Worm (Caenorhabditis elegans) whole organism, early embryonic: ENCODE measurements around the gene T05C7.4.

ENCODE experiments used
- B0310.2 ChIP-seq: sonication (generic microtip); optimal IDR thresholded peaks from 2 replicates; lab custom pipeline; 2016; ENCODE audit warnings: mild to moderate bottlenecking, missing genetic modification characterization, missing compliant biosample characterization
- F13C5.2 ChIP-seq: sonication (generic microtip); optimal IDR thresholded peaks from 2 replicates; lab custom pipeline; 2017; ENCODE audit warnings: mild to moderate bottlenecking, missing genetic modification characterization, inconsistent platforms, missing compliant biosample characterization
- aly-1 ChIP-seq: sonication (generic microtip); optimal IDR thresholded peaks from 2 replicates; lab custom pipeline; 2016; ENCODE audit warnings: missing genetic modification characterization, missing compliant biosample characterization
- ama-1 ChIP-seq: fragments of 150-350 bp; optimal IDR thresholded peaks from 2 replicates; lab custom pipeline; 2014
- ceh-13 ChIP-seq: fragments of 200-800 bp; sonication (Bioruptor generic); optimal IDR thresholded peaks from 2 replicates; lab custom pipeline; 2018; ENCODE audit warnings: mild to moderate bottlenecking, missing genetic modification characterization, missing compliant biosample characterization
- ceh-36 ChIP-seq: sonication (generic microtip); optimal IDR thresholded peaks from 2 replicates; lab custom pipeline; 2016; ENCODE audit warnings: missing genetic modification characterization, inconsistent platforms, missing compliant biosample characterization
- ets-7 ChIP-seq: sonication (generic microtip); optimal IDR thresholded peaks from 2 replicates; lab custom pipeline; 2016; ENCODE audit warnings: missing genotype, missing genetic modification characterization, missing compliant biosample characterization
- flt-1 ChIP-seq: fragments of 200-800 bp; sonication (Bioruptor generic); IDR thresholded peaks from 2 replicates; pipeline ENCODE4 v1.3.6; 2022; ENCODE audit warnings: missing genetic modification characterization, missing compliant biosample characterization
- hmbx-1 ChIP-seq: sonication (generic microtip); optimal IDR thresholded peaks from 2 replicates; lab custom pipeline; 2016; ENCODE audit warnings: mild to moderate bottlenecking, missing genetic modification characterization, missing compliant biosample characterization
- hmg-4 ChIP-seq: fragments of 200-800 bp; sonication (Bioruptor generic); optimal IDR thresholded peaks from 2 replicates; lab custom pipeline; 2018; ENCODE audit warnings: mild to moderate bottlenecking, missing genetic modification characterization, missing compliant biosample characterization
- hnd-1 ChIP-seq: sonication (generic microtip); optimal IDR thresholded peaks from 2 replicates; lab custom pipeline; 2016; ENCODE audit warnings: missing genetic modification characterization, missing compliant biosample characterization
- pes-1 ChIP-seq: fragments of 200-800 bp; sonication (Bioruptor generic); IDR thresholded peaks from 2 replicates; pipeline ENCODE4 v1.3.6; 2022; ENCODE audit warnings: missing genetic modification reagents, missing genetic modification characterization, missing compliant biosample characterization
- scrt-1 ChIP-seq: fragments of 200-800 bp; sonication (Bioruptor generic); IDR thresholded peaks from 2 replicates; pipeline ENCODE4 v1.3.6; 2022; ENCODE audit warnings: missing genetic modification characterization, missing compliant biosample characterization
- sea-1 ChIP-seq: fragments of 200-800 bp; sonication (Bioruptor generic); conservative IDR thresholded peaks from 2 replicates; pipeline ENCODE4 v1.3.6; 2022; ENCODE audit warnings: missing genetic modification characterization, missing compliant biosample characterization
- tbx-11 ChIP-seq: fragments of 200-800 bp; sonication (Bioruptor generic); IDR thresholded peaks from 2 replicates; pipeline ENCODE4 v1.3.6; 2022; ENCODE audit warnings: missing genetic modification characterization, missing compliant biosample characterization
- tbx-37 ChIP-seq: fragments of 200-800 bp; sonication (Bioruptor generic); conservative IDR thresholded peaks from 2 replicates; pipeline ENCODE4 v1.3.6; 2022; ENCODE audit warnings: missing genetic modification reagents, missing genetic modification characterization, missing compliant biosample characterization
- tra-4 ChIP-seq: sonication (generic microtip); optimal IDR thresholded peaks from 2 replicates; lab custom pipeline; 2017; ENCODE audit warnings: missing genetic modification characterization, missing compliant biosample characterization

The T05C7.4 gene

DNA sequence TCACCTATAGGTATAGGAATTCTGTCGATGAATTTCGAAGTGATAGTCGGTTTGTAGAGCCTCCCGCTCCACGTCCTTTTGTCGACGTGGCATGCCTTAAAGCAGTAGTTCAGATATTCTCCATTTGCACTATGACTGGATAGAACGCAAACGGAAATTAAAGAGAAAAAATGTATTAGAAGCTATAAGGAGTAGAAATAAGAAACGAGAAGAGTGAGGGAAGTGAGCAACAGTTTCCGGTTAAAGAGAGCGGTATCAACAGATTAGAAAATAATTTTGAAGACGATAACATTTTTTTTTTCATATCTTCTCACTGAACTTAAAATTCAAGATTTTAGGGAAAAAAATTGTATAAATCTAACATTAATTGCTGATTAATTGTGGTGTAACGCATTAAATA lies at the start of gene T05C7.4:
T05C7.4 (minus strand) TSS at position 101 of the 400 bp plus-strand sequence.
- no peak for TF ChIP-seq scrt-1 (GFP tag; lab: Robert Waterston, UW)
- TF ChIP-seq ceh-36 = no peak
- TF ChIP-seq tra-4 = no peak
- TF ChIP-seq B0310.2 (tag; lab: Kevin White, UChicago) = no peak
- no peak for TF ChIP-seq aly-1 (tag; lab: Kevin White, UChicago)
- no peak for TF ChIP-seq hmg-4 (GFP tag; lab: Kevin White, UChicago)
- TF ChIP-seq sea-1 = no peak

DNA sequence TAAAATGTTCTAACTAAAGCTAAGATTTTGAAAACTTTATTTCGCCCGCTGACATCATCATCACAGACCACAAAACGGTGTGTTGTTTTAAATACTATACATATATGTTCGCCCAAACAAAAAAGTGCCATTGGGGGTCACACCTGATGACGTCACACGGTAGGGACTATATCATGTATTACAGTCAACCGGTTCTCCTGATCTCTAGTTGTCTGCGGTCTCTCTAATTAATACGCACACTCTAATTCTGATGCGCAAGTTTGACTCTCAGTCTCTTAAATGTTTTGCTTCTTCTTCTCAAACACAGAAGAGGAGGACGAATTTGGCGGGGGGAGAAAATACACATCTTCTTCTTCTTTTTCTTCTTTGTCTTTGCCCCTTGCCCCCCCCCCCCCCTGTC lies 49.4 kb upstream of the T05C7.4 start:
- no peak for TF ChIP-seq flt-1 (GFP tag; lab: Robert Waterston, UW)
- TF ChIP-seq B0310.2 (tag; lab: Kevin White, UChicago) = no peak
- TF ChIP-seq ceh-13 (GFP tag; lab: Kevin White, UChicago) = no peak
- no peak for TF ChIP-seq tbx-11 (GFP tag; lab: Robert Waterston, UW)
- no peak for TF ChIP-seq tbx-37
- no peak for TF ChIP-seq hmbx-1 (tag; lab: Kevin White, UChicago)
- TF ChIP-seq pes-1 (GFP tag; lab: Robert Waterston, UW) = no peak
- TF ChIP-seq aly-1 (tag; lab: Kevin White, UChicago) = no peak
- no peak for TF ChIP-seq ceh-36
- no peak for TF ChIP-seq F13C5.2 (tag; lab: Kevin White, UChicago)
- TF ChIP-seq ets-7 (tag; lab: Kevin White, UChicago) = no peak
- no peak for TF ChIP-seq ama-1 (lab: Kevin White, UChicago)

DNA sequence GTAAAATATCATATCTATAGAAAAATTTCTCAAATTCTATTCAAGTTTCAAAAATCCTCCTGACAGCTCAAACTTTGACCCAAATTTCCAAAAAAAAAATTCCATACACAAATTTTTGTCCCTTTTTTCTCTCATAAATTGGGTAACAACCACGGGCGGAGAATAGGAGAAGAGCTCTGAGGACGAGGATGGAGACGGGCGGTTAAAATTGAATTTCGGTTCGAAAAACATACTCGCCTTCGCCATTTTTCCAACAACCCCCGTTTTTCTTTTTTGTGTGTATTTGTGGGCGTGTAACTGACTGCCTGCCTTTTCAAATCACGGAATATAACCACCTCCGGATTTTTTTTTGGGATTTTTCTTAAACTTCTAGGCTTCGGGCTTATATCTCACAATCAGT lies 44.2 kb upstream of the T05C7.4 start:
- TF ChIP-seq hmbx-1 (tag; lab: Kevin White, UChicago) (no peak), B0310.2 (tag; lab: Kevin White, UChicago) (no peak), ama-1 (lab: Kevin White, UChicago) (no peak), pes-1 (GFP tag; lab: Robert Waterston, UW) (no peak), aly-1 (tag; lab: Kevin White, UChicago) (no peak), hmg-4 (GFP tag; lab: Kevin White, UChicago) (no peak)

DNA sequence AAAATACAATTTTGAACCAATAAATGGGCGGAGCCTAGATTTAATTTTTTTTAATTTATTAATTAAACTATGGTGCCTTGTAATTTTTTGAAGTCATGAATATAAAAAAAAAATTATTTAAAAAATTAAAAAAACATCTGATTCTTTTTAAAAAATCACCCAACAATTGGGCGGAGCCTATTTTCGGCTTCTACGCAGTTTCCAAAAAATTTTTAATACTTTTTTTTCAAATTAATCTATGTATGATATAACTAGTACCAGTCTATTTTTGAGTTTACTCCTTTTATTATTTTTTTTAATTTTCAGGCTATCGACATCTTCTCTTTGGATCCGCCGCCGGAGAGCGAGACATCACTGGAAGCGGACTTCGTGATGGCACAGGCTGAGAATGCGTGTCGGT lies 38.2 kb upstream of the T05C7.4 start, which contains the start of gene tpa-1:
tpa-1 (plus strand) TSS at position 301 of the 400 bp plus-strand sequence.
- no peak for TF ChIP-seq ets-7 (tag; lab: Kevin White, UChicago)
- no peak for TF ChIP-seq flt-1 (GFP tag; lab: Robert Waterston, UW)
- TF ChIP-seq sea-1 = no peak
- no peak for TF ChIP-seq pes-1 (GFP tag; lab: Robert Waterston, UW)
- no peak for TF ChIP-seq ceh-13 (GFP tag; lab: Kevin White, UChicago)
- TF ChIP-seq hnd-1 (tag; lab: Kevin White, UChicago) = no peak
- no peak for TF ChIP-seq B0310.2 (tag; lab: Kevin White, UChicago)
- TF ChIP-seq tra-4 = no peak
- TF ChIP-seq F13C5.2 (tag; lab: Kevin White, UChicago) = no peak
- no peak for TF ChIP-seq tbx-37
- TF ChIP-seq hmg-4 (GFP tag; lab: Kevin White, UChicago) = no peak
- TF ChIP-seq hmbx-1 (tag; lab: Kevin White, UChicago) = no peak
- no peak for TF ChIP-seq scrt-1 (GFP tag; lab: Robert Waterston, UW)

DNA sequence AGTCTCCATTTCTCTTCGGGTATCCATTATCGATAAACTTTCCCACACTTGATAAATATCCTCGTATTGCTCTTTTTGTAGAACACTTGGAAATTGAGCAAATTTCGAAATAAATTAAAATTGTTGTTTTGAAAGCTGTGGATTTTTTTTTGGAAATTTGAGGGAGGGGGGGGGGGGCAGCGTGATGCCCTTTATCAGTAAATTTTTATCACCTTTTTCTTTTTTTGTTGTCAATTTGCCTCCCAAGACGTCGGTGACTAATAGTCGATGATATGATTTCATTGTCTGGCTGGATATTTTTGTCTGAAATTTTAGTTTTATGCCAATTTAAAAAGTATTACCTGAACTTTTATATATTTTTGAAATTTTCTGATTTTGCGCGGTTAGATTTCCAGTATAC lies 36.6 kb upstream of the T05C7.4 start, which contains the start of gene scl-23:
scl-23 (minus strand) TSS at position 101 of the 400 bp plus-strand sequence.
- no peak for TF ChIP-seq scrt-1 (GFP tag; lab: Robert Waterston, UW)
- no peak for TF ChIP-seq sea-1
- no peak for TF ChIP-seq hmbx-1 (tag; lab: Kevin White, UChicago)
- TF ChIP-seq tbx-11 (GFP tag; lab: Robert Waterston, UW) = no peak
- TF ChIP-seq flt-1 (GFP tag; lab: Robert Waterston, UW) = no peak
- no peak for TF ChIP-seq ceh-36
- no peak for TF ChIP-seq hmg-4 (GFP tag; lab: Kevin White, UChicago)
- TF ChIP-seq tra-4 = no peak
- TF ChIP-seq tbx-37 = no peak
- TF ChIP-seq B0310.2 (tag; lab: Kevin White, UChicago) = no peak
- no peak for TF ChIP-seq ets-7 (tag; lab: Kevin White, UChicago)
- no peak for TF ChIP-seq hnd-1 (tag; lab: Kevin White, UChicago)
- TF ChIP-seq pes-1 (GFP tag; lab: Robert Waterston, UW) = no peak
- no peak for TF ChIP-seq aly-1 (tag; lab: Kevin White, UChicago)
- no peak for TF ChIP-seq F13C5.2 (tag; lab: Kevin White, UChicago)
- TF ChIP-seq ceh-13 (GFP tag; lab: Kevin White, UChicago) = no peak
- TF ChIP-seq ama-1 (lab: Kevin White, UChicago) = no peak

DNA sequence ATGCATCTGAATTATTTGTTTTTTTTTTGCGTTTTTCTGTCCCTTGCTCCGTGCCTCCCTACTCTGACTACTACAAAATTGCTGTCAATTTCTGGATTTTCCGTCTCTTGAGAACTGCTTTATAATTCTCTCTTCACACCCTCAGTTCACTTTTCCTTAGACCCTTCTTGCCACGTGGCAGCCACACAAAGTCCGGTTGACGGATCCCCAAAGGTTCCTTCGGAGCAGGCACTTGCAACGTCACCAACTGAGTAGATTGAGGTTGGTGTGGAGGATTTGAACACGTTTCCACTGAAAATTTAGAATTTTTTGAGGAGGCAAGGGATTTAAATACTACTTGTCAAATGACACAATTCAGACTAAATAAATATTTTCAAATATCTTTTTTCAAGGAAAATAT lies 33.3 kb upstream of the T05C7.4 start:
- TF ChIP-seq pes-1 (GFP tag; lab: Robert Waterston, UW) (no peak), flt-1 (GFP tag; lab: Robert Waterston, UW) (no peak)

DNA sequence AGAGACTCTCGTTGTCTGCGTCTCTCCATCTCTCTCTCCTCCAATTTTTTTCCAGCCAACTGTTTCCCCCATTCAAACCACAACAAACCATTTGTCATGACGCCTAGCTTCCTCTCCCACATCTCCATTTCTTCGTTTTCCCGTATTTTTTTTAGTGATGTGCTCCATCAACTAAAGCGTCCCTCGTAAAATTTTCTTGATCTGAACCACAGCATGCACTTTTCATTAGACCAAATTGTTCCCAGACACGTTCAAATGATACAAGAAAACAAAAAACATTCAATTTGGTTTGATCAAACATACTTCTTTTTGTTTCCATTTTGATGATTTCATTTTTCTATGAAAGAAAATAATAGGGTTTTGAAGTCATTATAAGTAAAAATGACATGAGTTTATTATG lies 28.9 kb upstream of the T05C7.4 start:
- TF ChIP-seq tbx-37 (no peak), hmg-4 (GFP tag; lab: Kevin White, UChicago) (no peak), aly-1 (tag; lab: Kevin White, UChicago) (no peak), ets-7 (tag; lab: Kevin White, UChicago) (no peak)

DNA sequence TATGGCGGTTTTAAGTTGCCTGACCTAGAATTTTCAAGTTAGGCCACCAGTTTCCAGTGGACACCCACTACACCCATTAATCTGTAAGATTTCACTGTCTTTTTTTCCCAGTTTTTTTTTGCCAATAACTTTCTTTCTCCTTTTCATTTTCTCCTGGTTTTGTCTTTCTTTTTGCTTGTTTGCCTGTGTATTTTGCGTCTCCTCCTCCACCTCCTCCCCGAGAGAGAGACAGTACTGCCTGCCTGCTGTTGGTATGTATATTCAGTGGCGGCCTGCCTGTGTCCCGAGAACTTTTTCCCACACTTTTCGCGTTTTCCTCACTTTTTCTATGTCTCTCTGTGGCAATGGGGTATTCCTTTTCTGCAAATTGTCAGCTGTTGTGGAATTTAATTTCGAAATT lies 28.0 kb upstream of the T05C7.4 start:
- TF ChIP-seq ama-1 (lab: Kevin White, UChicago) = no peak
- TF ChIP-seq hmg-4 (GFP tag; lab: Kevin White, UChicago) = no peak
- no peak for TF ChIP-seq ets-7 (tag; lab: Kevin White, UChicago)
- no peak for TF ChIP-seq sea-1
- TF ChIP-seq flt-1 (GFP tag; lab: Robert Waterston, UW) = no peak
- no peak for TF ChIP-seq pes-1 (GFP tag; lab: Robert Waterston, UW)
- TF ChIP-seq tbx-11 (GFP tag; lab: Robert Waterston, UW) = no peak
- no peak for TF ChIP-seq hmbx-1 (tag; lab: Kevin White, UChicago)
- no peak for TF ChIP-seq tbx-37
- TF ChIP-seq ceh-13 (GFP tag; lab: Kevin White, UChicago) = no peak
- TF ChIP-seq F13C5.2 (tag; lab: Kevin White, UChicago) = no peak
- no peak for TF ChIP-seq B0310.2 (tag; lab: Kevin White, UChicago)
- TF ChIP-seq tra-4 = no peak
- no peak for TF ChIP-seq aly-1 (tag; lab: Kevin White, UChicago)
- no peak for TF ChIP-seq scrt-1 (GFP tag; lab: Robert Waterston, UW)
- TF ChIP-seq ceh-36 = no peak
- no peak for TF ChIP-seq hnd-1 (tag; lab: Kevin White, UChicago)
